Comparison of ENCODE assay signal across 1 worm cellular context in genomic region chrIII:8443557-8444131, ce11.
TF ChIP-seq lines count a peak whose summit lies in the region.

Gene ufbp-1, minus strand, starts transcription at chrIII:8443607.

TF ChIP-seq in whole organism, L1 larva, 84 proteins besides CTCF, POLR2A, EP300 and RAD21 (continued from another document):
- TF ChIP-seq nhr-76 (tag; optimal IDR thresholded peaks at IDR 0.05; lab: Kevin White, UChicago) (no peak), nhr-237 (tag; optimal IDR thresholded peaks at IDR 0.05; lab: Kevin White, UChicago) (no peak), nhr-28 (tag; optimal IDR thresholded peaks at IDR 0.05; lab: Kevin White, UChicago) (no peak), unc-98 (GFP tag; IDR thresholded peaks at IDR 0.05; lab: Robert Waterston, UW) (no peak), C04F5.9 (tag; optimal IDR thresholded peaks at IDR 0.05; lab: Kevin White, UChicago) (no peak), pqm-1 (tag; optimal IDR thresholded peaks at IDR 0.05; lab: Kevin White, UChicago) (no peak), ces-1 (GFP tag; optimal IDR thresholded peaks at IDR 0.05; lab: Kevin White, UChicago) (no peak), ceh-88 (GFP tag; IDR thresholded peaks at IDR 0.05; lab: Robert Waterston, UW) (peak; percentile 44; the same call in 1 of the 2 replicates), Y116A8C.19 (tag; optimal IDR thresholded peaks at IDR 0.05; lab: Kevin White, UChicago; ENCODE audit: borderline replicate concordance) (no peak), jun-1 (tag; optimal IDR thresholded peaks at IDR 0.05; lab: Kevin White, UChicago) (no peak), lin-14 (GFP tag; optimal IDR thresholded peaks at IDR 0.05; lab: Kevin White, UChicago) (peak; percentile 51), hpl-2 (GFP tag; optimal IDR thresholded peaks at IDR 0.05; lab: Kevin White, UChicago) (no peak), elt-3 (tag; optimal IDR thresholded peaks at IDR 0.05; lab: Kevin White, UChicago) (peak in 1 of 6 experiments; percentile 90), lir-3 (tag; optimal IDR thresholded peaks at IDR 0.05; lab: Kevin White, UChicago; ENCODE audit: poor library complexity) (no peak), fkh-8 (tag; optimal IDR thresholded peaks at IDR 0.05; lab: Kevin White, UChicago) (peak; percentile 18), unc-130 (tag; optimal IDR thresholded peaks at IDR 0.05; lab: Kevin White, UChicago) (peak; percentile 13), fkh-4 (tag; optimal IDR thresholded peaks at IDR 0.05; lab: Kevin White, UChicago; ENCODE audit: borderline replicate concordance) (no peak), isw-1 (GFP tag; IDR thresholded peaks at IDR 0.05; lab: Robert Waterston, UW) (no peak), zag-1 (tag; optimal IDR thresholded peaks at IDR 0.05; lab: Kevin White, UChicago) (no peak), C16A3.4 (tag; optimal IDR thresholded peaks at IDR 0.05; lab: Kevin White, UChicago) (no peak), tbx-2 (tag; optimal IDR thresholded peaks at IDR 0.05; lab: Kevin White, UChicago) (no peak), vab-15 (tag; optimal IDR thresholded peaks at IDR 0.05; lab: Kevin White, UChicago) (no peak), sup-37 (GFP tag; optimal IDR thresholded peaks at IDR 0.05; lab: Kevin White, UChicago) (no peak)
